Fruit fly (Drosophila melanogaster) whole organism, pupa: ENCODE measurements around the gene CG4080.

ENCODE experiments used
- CG10348 ChIP-seq: fragments of 200-800 bp; sonication (Bioruptor generic); IDR thresholded peaks from 2 replicates; pipeline ENCODE4 v1.3.6; 2022; ENCODE audit warnings: missing biosample characterization, missing genetic modification characterization
- CG12605 ChIP-seq: fragments of 200-800 bp; sonication (Bioruptor generic); IDR thresholded peaks from 2 replicates; pipeline ENCODE4 v1.3.6; 2022; ENCODE audit warnings: missing biosample characterization, missing genetic modification characterization
- CG13204 ChIP-seq: fragments of 200-800 bp; sonication (Bioruptor generic); optimal IDR thresholded peaks from 2 replicates; lab custom pipeline; 2018; ENCODE audit warnings: missing biosample characterization, mild to moderate bottlenecking, missing genetic modification characterization, moderate library complexity
- CG14655 ChIP-seq: fragments of 200-800 bp; sonication (Bioruptor generic); optimal IDR thresholded peaks from 3 replicates; lab custom pipeline; 2017; ENCODE audit warnings: mild to moderate bottlenecking, missing biosample characterization, missing genetic modification reagents, missing genetic modification characterization
- CG15710 ChIP-seq: fragments of 200-800 bp; sonication (Bioruptor generic); optimal IDR thresholded peaks from 2 replicates; lab custom pipeline; 2018; ENCODE audit warnings: missing biosample characterization, mild to moderate bottlenecking, missing genetic modification characterization, moderate library complexity
- CG17806 ChIP-seq: fragments of 200-800 bp; sonication (Bioruptor generic); optimal IDR thresholded peaks from 2 replicates; lab custom pipeline; 2018; ENCODE audit warnings: missing biosample characterization, mild to moderate bottlenecking, missing genetic modification characterization, moderate library complexity
- CG32121 ChIP-seq: fragments of 200-800 bp; sonication (Bioruptor generic); IDR thresholded peaks from 2 replicates; pipeline ENCODE4 v1.3.6; 2022; ENCODE audit warnings: missing biosample characterization, missing genetic modification characterization
- CG34367 ChIP-seq: fragments of 200-800 bp; sonication (Bioruptor generic); optimal IDR thresholded peaks from 2 replicates; lab custom pipeline; 2018; ENCODE audit warnings: missing biosample characterization, mild to moderate bottlenecking, missing genetic modification characterization
- CG4496 ChIP-seq: fragments of 200-800 bp; sonication (Bioruptor generic); IDR thresholded peaks from 3 replicates; pipeline ENCODE4 v1.3.6; 2022; ENCODE audit warnings: missing biosample characterization, missing genetic modification characterization
- CG8159 ChIP-seq: fragments of 200-800 bp; sonication (Bioruptor generic); optimal IDR thresholded peaks from 3 replicates; lab custom pipeline; 2018; ENCODE audit warnings: missing biosample characterization, mild to moderate bottlenecking, missing genetic modification characterization, moderate library complexity
- CG8301 ChIP-seq: fragments of 200-800 bp; sonication (Bioruptor generic); optimal IDR thresholded peaks from 2 replicates; lab custom pipeline; 2018; ENCODE audit warnings: missing biosample characterization, mild to moderate bottlenecking, missing genetic modification characterization
- CG9948 ChIP-seq: fragments of 200-800 bp; sonication (Bioruptor generic); optimal IDR thresholded peaks from 2 replicates; lab custom pipeline; 2018; ENCODE audit warnings: missing biosample characterization, mild to moderate bottlenecking, missing genetic modification characterization, moderate library complexity
- D1 ChIP-seq: fragments of 200-800 bp; sonication (Bioruptor generic); optimal IDR thresholded peaks from 2 replicates; lab custom pipeline; 2018; ENCODE audit warnings: missing biosample characterization, mild to moderate bottlenecking, missing genetic modification characterization, moderate library complexity
- EcR ChIP-seq: fragments of 200-800 bp; sonication (Bioruptor generic); optimal IDR thresholded peaks from 3 replicates; lab custom pipeline; 2019; ENCODE audit warnings: missing biosample characterization, missing genetic modification characterization, mild to moderate bottlenecking, moderate library complexity, missing genetic modification reagents
- Ets98B ChIP-seq: fragments of 200-800 bp; sonication (Bioruptor generic); IDR thresholded peaks from 2 replicates; pipeline ENCODE4 v1.3.6; 2022; ENCODE audit warnings: missing biosample characterization, missing genetic modification characterization
- Pif1A ChIP-seq: fragments of 200-800 bp; sonication (Bioruptor generic); optimal IDR thresholded peaks from 3 replicates; lab custom pipeline; 2016; ENCODE audit warnings: missing biosample characterization, missing genetic modification characterization
- Pif1B ChIP-seq: fragments of 200-800 bp; sonication (Bioruptor generic); optimal IDR thresholded peaks from 3 replicates; lab custom pipeline; 2016; ENCODE audit warnings: missing biosample characterization, missing genetic modification characterization
- Snoo ChIP-seq: fragments of 200-800 bp; sonication (Bioruptor generic); optimal IDR thresholded peaks from 3 replicates; lab custom pipeline; 2017; ENCODE audit warnings: missing biosample characterization, mild to moderate bottlenecking, missing genetic modification characterization, inconsistent platforms
- fd96Ca ChIP-seq: fragments of 200-800 bp; sonication (Bioruptor generic); IDR thresholded peaks from 3 replicates; pipeline ENCODE4 v1.3.6; 2022; ENCODE audit warnings: missing biosample characterization, missing genetic modification characterization
- gl ChIP-seq: fragments of 200-800 bp; sonication (Bioruptor generic); optimal IDR thresholded peaks from 2 replicates; lab custom pipeline; 2018; ENCODE audit warnings: missing biosample characterization, mild to moderate bottlenecking, missing genetic modification characterization
- rn ChIP-seq: fragments of 200-800 bp; sonication (Bioruptor generic); IDR thresholded peaks from 2 replicates; pipeline ENCODE4 v1.3.6; 2022; ENCODE audit warnings: missing biosample characterization, missing genetic modification characterization

Gene CG4080

DNA sequence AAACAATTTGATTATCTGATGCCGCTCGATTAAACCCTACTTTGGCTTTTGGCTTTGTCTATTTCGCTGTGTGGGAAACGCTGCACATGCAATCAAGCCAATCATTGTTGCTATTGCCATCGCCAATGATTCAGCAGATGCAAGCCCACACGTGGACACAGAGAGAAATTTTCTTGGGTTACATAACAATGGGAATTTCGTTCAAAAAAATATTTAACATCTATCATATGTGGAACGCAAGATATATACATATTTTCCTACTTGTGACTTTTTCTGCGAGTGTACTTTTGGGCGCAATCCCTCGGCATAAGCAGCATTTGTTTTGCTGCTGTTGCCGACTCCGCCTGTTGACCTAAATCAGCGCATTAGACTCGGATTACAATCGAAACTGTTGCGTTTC is 20.3 kb upstream of the CG4080 start:
- peak; percentile 90 for TF ChIP-seq CG32121 (GFP tag; lab: Robert Waterston, UW)
- TF ChIP-seq CG34367 = peak; percentile 21
- TF ChIP-seq EcR (GFP tag; lab: Kevin White, UChicago) = no peak
- no peak for TF ChIP-seq CG10348 (GFP tag; lab: Robert Waterston, UW)
- peak; percentile 62 for TF ChIP-seq CG12605 (GFP tag; lab: Robert Waterston, UW)
- peak; percentile 85 for TF ChIP-seq Ets98B (GFP tag; lab: Robert Waterston, UW)
- peak; percentile 36 for TF ChIP-seq CG14655 (GFP tag; lab: Kevin White, UChicago)
- TF ChIP-seq CG13204 (GFP tag; lab: Kevin White, UChicago) = no peak
- peak; percentile 53 for TF ChIP-seq CG8301 (tag; lab: Kevin White, UChicago)
- peak; percentile 61 for TF ChIP-seq Pif1A (GFP tag; lab: Kevin White, UChicago)
- peak; percentile 40 for TF ChIP-seq CG15710
- peak; percentile 85 for TF ChIP-seq CG4496
- TF ChIP-seq rn (GFP tag; lab: Robert Waterston, UW) = peak; percentile 60
- peak; percentile 21 for TF ChIP-seq Snoo (tag; lab: Kevin White, UChicago)
- peak; percentile 5 for TF ChIP-seq Pif1B (GFP tag; lab: Kevin White, UChicago)
- TF ChIP-seq CG17806 (tag; lab: Kevin White, UChicago) = peak; percentile 64
- TF ChIP-seq CG8159 = peak; percentile 47
- no peak for TF ChIP-seq D1 (tag; lab: Kevin White, UChicago)
- TF ChIP-seq fd96Ca (GFP tag; lab: Robert Waterston, UW) = peak; percentile 89
- TF ChIP-seq CG9948 (tag; lab: Kevin White, UChicago) = peak; percentile 45
- TF ChIP-seq gl (tag; lab: Kevin White, UChicago) = no peak

DNA sequence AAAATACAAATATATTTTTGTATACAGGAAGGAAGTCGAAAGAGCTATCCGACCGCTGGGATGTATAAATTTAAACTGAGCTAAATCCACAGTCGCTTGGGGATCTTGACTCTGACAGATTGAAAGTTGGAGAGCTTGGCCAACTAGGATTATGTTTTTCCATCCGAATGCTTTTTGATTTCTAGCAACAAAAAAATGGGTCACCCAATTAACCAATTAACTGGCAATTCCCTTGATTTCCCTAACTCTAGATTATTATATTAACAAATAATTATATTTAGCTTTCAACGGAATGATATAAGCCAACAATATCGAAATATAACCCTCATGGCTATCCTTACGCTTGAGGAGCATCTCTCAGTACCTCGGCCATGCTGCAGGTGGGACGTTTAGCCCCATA is 18.3 kb upstream of the CG4080 start, which contains the start of gene CG3982:
Gene CG3982, minus strand, starts transcription at position 101 of the 400 bp plus-strand sequence.
- no peak for TF ChIP-seq CG8301 (tag; lab: Kevin White, UChicago)
- no peak for TF ChIP-seq fd96Ca (GFP tag; lab: Robert Waterston, UW)
- no peak for TF ChIP-seq CG17806 (tag; lab: Kevin White, UChicago)
- TF ChIP-seq EcR (GFP tag; lab: Kevin White, UChicago) = no peak
- no peak for TF ChIP-seq CG34367

DNA sequence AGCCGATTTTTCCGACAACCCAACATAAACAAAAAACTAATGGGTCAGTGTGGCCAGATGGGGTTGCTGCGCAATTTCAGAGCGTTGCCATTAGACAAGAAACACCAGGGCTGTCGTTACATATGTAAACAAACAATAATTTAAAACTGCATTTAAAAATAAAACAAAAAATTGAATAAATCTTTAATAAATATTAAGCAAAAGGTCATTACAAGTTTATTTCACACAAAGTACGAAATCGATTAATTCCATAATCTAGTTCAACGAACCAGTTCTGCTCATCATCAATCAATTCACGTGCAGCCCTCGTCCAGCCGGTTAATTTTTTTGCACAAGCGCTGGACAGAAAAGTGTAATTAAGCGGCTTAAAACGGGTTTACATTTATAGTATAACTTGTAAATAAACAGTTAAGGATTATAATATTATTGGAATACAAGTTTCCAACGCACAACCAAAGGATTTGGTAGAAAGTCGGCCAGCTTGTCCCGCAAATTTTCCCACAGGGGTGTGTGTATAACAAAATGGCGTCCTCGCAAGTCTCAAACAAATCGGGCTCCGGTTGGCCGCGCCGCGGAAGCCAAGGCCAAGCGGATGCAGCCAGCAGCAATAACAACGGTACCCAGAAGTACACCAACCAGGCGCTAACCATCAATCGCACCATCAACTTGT is 11.9 kb upstream of the CG4080 start, which contains the start of the genes CG4022 and Cpsf5:
Gene CG4022, minus strand, starts transcription at position 79 of the 670 bp plus-strand sequence.
Gene Cpsf5, plus strand, starts transcription at position 285 of the 670 bp plus-strand sequence.
- TF ChIP-seq CG15710 (peak; percentile 76), EcR (GFP tag; lab: Kevin White, UChicago) (peak; percentile 64), CG17806 (tag; lab: Kevin White, UChicago) (peak; percentile 61), CG34367 (peak; percentile 52), CG10348 (GFP tag; lab: Robert Waterston, UW) (no peak), rn (GFP tag; lab: Robert Waterston, UW) (0 out of 2 replicates have a peak, but pooled peaks have one; percentile 7), CG8159 (peak; percentile 61), CG4496 (peak; percentile 75; the same call in 2 of the 3 replicates), CG13204 (GFP tag; lab: Kevin White, UChicago) (no peak), CG12605 (GFP tag; lab: Robert Waterston, UW) (peak; percentile 60), CG32121 (GFP tag; lab: Robert Waterston, UW) (peak; percentile 70), D1 (tag; lab: Kevin White, UChicago) (no peak), Snoo (tag; lab: Kevin White, UChicago) (peak; percentile 51), Ets98B (GFP tag; lab: Robert Waterston, UW) (peak; percentile 61), gl (tag; lab: Kevin White, UChicago) (no peak), CG8301 (tag; lab: Kevin White, UChicago) (peak; percentile 36), Pif1B (GFP tag; lab: Kevin White, UChicago) (peak; percentile 57), Pif1A (GFP tag; lab: Kevin White, UChicago) (peak; percentile 59), fd96Ca (GFP tag; lab: Robert Waterston, UW) (peak; percentile 65; the same call in 2 of the 3 replicates), CG9948 (tag; lab: Kevin White, UChicago) (peak; percentile 64), CG14655 (GFP tag; lab: Kevin White, UChicago) (no peak)
- TF ChIP-seq, all 21 proteins: peak for 16

DNA sequence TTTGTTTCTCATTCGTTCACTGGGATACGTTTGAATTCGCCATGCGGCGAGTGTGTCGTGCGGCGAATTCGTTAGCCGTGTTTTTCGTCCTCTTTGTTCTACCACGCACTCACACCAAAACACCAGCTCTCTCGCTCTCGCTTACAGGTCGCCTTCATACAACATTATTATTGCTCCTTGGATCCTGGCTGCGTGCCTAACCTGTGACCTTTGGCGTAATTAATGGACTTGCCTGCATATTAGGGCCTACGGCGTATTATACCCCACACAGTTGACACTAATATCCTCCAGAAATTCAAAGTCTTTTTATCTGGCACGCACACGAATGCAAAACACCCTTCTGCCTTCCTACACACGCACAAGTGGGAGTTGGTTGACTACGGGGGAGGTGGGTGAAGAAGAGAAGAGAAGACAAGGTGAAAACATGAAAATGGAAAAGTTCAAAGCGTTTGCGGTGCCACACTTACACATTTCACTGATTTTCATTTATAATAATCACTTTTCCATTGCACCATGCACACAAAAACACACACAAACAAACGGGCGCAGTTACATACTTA is 11.1 kb upstream of the CG4080 start:
- TF ChIP-seq rn (GFP tag; lab: Robert Waterston, UW) = no peak
- TF ChIP-seq CG4496 = no peak
- no peak for TF ChIP-seq Pif1B (GFP tag; lab: Kevin White, UChicago)
- no peak for TF ChIP-seq D1 (tag; lab: Kevin White, UChicago)
- TF ChIP-seq CG10348 (GFP tag; lab: Robert Waterston, UW) = no peak
- no peak for TF ChIP-seq CG9948 (tag; lab: Kevin White, UChicago)
- TF ChIP-seq Snoo (tag; lab: Kevin White, UChicago) = no peak
- no peak for TF ChIP-seq CG14655 (GFP tag; lab: Kevin White, UChicago)
- TF ChIP-seq fd96Ca (GFP tag; lab: Robert Waterston, UW) = no peak
- no peak for TF ChIP-seq gl (tag; lab: Kevin White, UChicago)
- no peak for TF ChIP-seq CG8159
- TF ChIP-seq CG13204 (GFP tag; lab: Kevin White, UChicago) = no peak
- TF ChIP-seq Pif1A (GFP tag; lab: Kevin White, UChicago) = no peak
- no peak for TF ChIP-seq CG17806 (tag; lab: Kevin White, UChicago)
- TF ChIP-seq CG32121 (GFP tag; lab: Robert Waterston, UW) = no peak
- no peak for TF ChIP-seq CG12605 (GFP tag; lab: Robert Waterston, UW)
- TF ChIP-seq CG8301 (tag; lab: Kevin White, UChicago) = no peak
- no peak for TF ChIP-seq CG34367
- no peak for TF ChIP-seq CG15710
- TF ChIP-seq EcR (GFP tag; lab: Kevin White, UChicago) = no peak
- TF ChIP-seq, all 21 proteins: peak for 0
